Worm (Caenorhabditis elegans) whole organism, L3 larva: ENCODE data around the gene ugt-21.
A peak's percentile ranks its signal among the peaks of the same experiment; 100 is the strongest.

ENCODE experiments used
- R02D3.7 ChIP-seq: fragments of 150-350 bp; optimal IDR thresholded peaks from 2 replicates; lab custom pipeline; 2014; ENCODE audit warnings: missing biosample characterization, missing genetic modification characterization
- aly-2 ChIP-seq: fragments of 150-350 bp; optimal IDR thresholded peaks from 2 replicates; lab custom pipeline; 2014; ENCODE audit warnings: missing biosample characterization, missing genetic modification characterization
- ama-1 ChIP-seq: fragments of 150-350 bp; optimal IDR thresholded peaks from 2 replicates; lab custom pipeline; 2018
- ceh-16 ChIP-seq: sonication (generic microtip); optimal IDR thresholded peaks from 2 replicates; lab custom pipeline; 2017; ENCODE audit warnings: missing biosample characterization, missing genetic modification characterization
- ceh-28 ChIP-seq: fragments of 150-350 bp; optimal IDR thresholded peaks from 2 replicates; lab custom pipeline; 2014; ENCODE audit warnings: missing biosample characterization, missing genetic modification reagents, missing genetic modification characterization
- ceh-82 ChIP-seq: fragments of 150-350 bp; optimal IDR thresholded peaks from 2 replicates; lab custom pipeline; 2014; ENCODE audit warnings: missing biosample characterization, missing genetic modification characterization
- ceh-9 ChIP-seq: sonication (generic microtip); optimal IDR thresholded peaks from 2 replicates; lab custom pipeline; 2018; ENCODE audit warnings: missing biosample characterization, missing genetic modification characterization
- daf-12 ChIP-seq: fragments of 150-350 bp; optimal IDR thresholded peaks from 2 replicates; lab custom pipeline; 2014; ENCODE audit warnings: missing biosample characterization, missing genetic modification reagents, missing genetic modification characterization
- egl-27 ChIP-seq: sonication (generic microtip); optimal IDR thresholded peaks from 4 replicates; lab custom pipeline; 2017; ENCODE audit warnings: missing biosample characterization, missing genetic modification reagents, missing genetic modification characterization
- egl-5 ChIP-seq: fragments of 150-350 bp; optimal IDR thresholded peaks from 2 replicates; lab custom pipeline; 2017; ENCODE audit warnings: missing biosample characterization, missing genetic modification reagents, missing genetic modification characterization, inconsistent platforms
- elt-1 ChIP-seq: fragments of 150-350 bp; optimal IDR thresholded peaks from 2 replicates; lab custom pipeline; 2014; ENCODE audit warnings: missing biosample characterization, missing genetic modification characterization
- elt-2 ChIP-seq: sonication (generic microtip); optimal IDR thresholded peaks from 2 replicates; lab custom pipeline; 2016; ENCODE audit warnings: missing genetic modification reagents, mild to moderate bottlenecking, missing genetic modification characterization, missing compliant biosample characterization
- eor-1 ChIP-seq, 2 experiments: fragments of 150-350 bp; optimal IDR thresholded peaks; 2 replicates each; lab custom pipeline; 2014 to 2018; ENCODE audit warnings: missing biosample characterization in 2 of 2, missing genetic modification characterization in 2 of 2
- fkh-10 ChIP-seq: sonication (generic microtip); optimal IDR thresholded peaks from 2 replicates; lab custom pipeline; 2017; ENCODE audit warnings: missing biosample characterization, missing genetic modification reagents, missing genetic modification characterization
- fkh-2 ChIP-seq: fragments of 150-350 bp; optimal IDR thresholded peaks from 2 replicates; lab custom pipeline; 2014; ENCODE audit warnings: missing biosample characterization, missing genetic modification reagents, missing genetic modification characterization
- fos-1 ChIP-seq: fragments of 150-350 bp; optimal IDR thresholded peaks from 2 replicates; lab custom pipeline; 2014; ENCODE audit warnings: missing biosample characterization, missing genetic modification characterization
- jun-1 ChIP-seq: fragments of 150-350 bp; optimal IDR thresholded peaks from 2 replicates; lab custom pipeline; 2014; ENCODE audit warnings: missing biosample characterization, missing genetic modification reagents, missing genetic modification characterization
- lin-15B ChIP-seq: fragments of 150-350 bp; optimal IDR thresholded peaks from 2 replicates; lab custom pipeline; 2014; ENCODE audit warnings: missing biosample characterization, missing genetic modification characterization
- lin-39 ChIP-seq: fragments of 150-350 bp; optimal IDR thresholded peaks from 2 replicates; lab custom pipeline; 2018; ENCODE audit warnings: missing biosample characterization, missing genetic modification reagents, missing genetic modification characterization
- lsy-12 ChIP-seq: sonication (generic microtip); optimal IDR thresholded peaks from 2 replicates; lab custom pipeline; 2016; ENCODE audit warnings: mild to moderate bottlenecking, missing genetic modification characterization, missing compliant biosample characterization
- mdl-1 ChIP-seq: fragments of 150-350 bp; optimal IDR thresholded peaks from 2 replicates; lab custom pipeline; 2014; ENCODE audit warnings: missing biosample characterization, missing genetic modification characterization
- mml-1 ChIP-seq: fragments of 150-350 bp; sonication (generic microtip); optimal IDR thresholded peaks from 3 replicates; lab custom pipeline; 2014; ENCODE audit warnings: missing biosample characterization, missing genetic modification characterization
- nfya-1 ChIP-seq: sonication (generic microtip); optimal IDR thresholded peaks from 2 replicates; lab custom pipeline; 2017; ENCODE audit warnings: missing genetic modification characterization, mild to moderate bottlenecking, missing compliant biosample characterization, antibody characterized with exemption, moderate library complexity; ENCODE audit not compliant: insufficient read depth
- nhr-11 ChIP-seq: fragments of 150-350 bp; optimal IDR thresholded peaks from 2 replicates; lab custom pipeline; 2014; ENCODE audit warnings: missing biosample characterization, missing genetic modification characterization
- nhr-12 ChIP-seq: fragments of 150-350 bp; optimal IDR thresholded peaks from 2 replicates; lab custom pipeline; 2014; ENCODE audit warnings: missing biosample characterization, missing genetic modification characterization
- nhr-23 ChIP-seq: fragments of 150-350 bp; optimal IDR thresholded peaks from 2 replicates; lab custom pipeline; 2014; ENCODE audit warnings: missing biosample characterization, missing genetic modification reagents, missing genetic modification characterization
- nhr-237 ChIP-seq: fragments of 150-350 bp; optimal IDR thresholded peaks from 2 replicates; lab custom pipeline; 2014; ENCODE audit warnings: missing biosample characterization, missing genetic modification characterization
- nhr-25 ChIP-seq: sonication (generic microtip); optimal IDR thresholded peaks from 2 replicates; lab custom pipeline; 2017; ENCODE audit warnings: missing biosample characterization, missing genetic modification characterization
- nhr-43 ChIP-seq: sonication (generic microtip); optimal IDR thresholded peaks from 2 replicates; lab custom pipeline; 2016; ENCODE audit warnings: mild to moderate bottlenecking, missing genetic modification characterization, missing compliant biosample characterization; ENCODE audit not compliant: poor library complexity, severe bottlenecking
- nhr-67 ChIP-seq: fragments of 150-350 bp; optimal IDR thresholded peaks from 2 replicates; lab custom pipeline; 2014; ENCODE audit warnings: missing biosample characterization, missing genetic modification characterization
- nhr-77 ChIP-seq: fragments of 150-350 bp; optimal IDR thresholded peaks from 2 replicates; lab custom pipeline; 2014; ENCODE audit warnings: missing biosample characterization, missing genetic modification characterization
- pha-4 ChIP-seq: fragments of 150-350 bp; optimal IDR thresholded peaks from 2 replicates; lab custom pipeline; 2014; ENCODE audit warnings: missing biosample characterization, missing genetic modification reagents, missing genetic modification characterization
- pqm-1 ChIP-seq: fragments of 150-350 bp; optimal IDR thresholded peaks from 2 replicates; lab custom pipeline; 2017; ENCODE audit warnings: missing biosample characterization, missing genetic modification characterization, inconsistent platforms
- sea-2 ChIP-seq: fragments of 150-350 bp; sonication (generic microtip); optimal IDR thresholded peaks from 4 replicates; lab custom pipeline; 2014; ENCODE audit warnings: missing biosample characterization, missing genetic modification reagents, missing genetic modification characterization
- skn-1 ChIP-seq: fragments of 150-350 bp; optimal IDR thresholded peaks from 2 replicates; lab custom pipeline; 2014; ENCODE audit warnings: missing biosample characterization, missing genetic modification characterization
- snpc-4 ChIP-seq: fragments of 150-350 bp; optimal IDR thresholded peaks from 2 replicates; lab custom pipeline; 2014; ENCODE audit warnings: missing biosample characterization, missing genetic modification characterization
- tbx-2 ChIP-seq: sonication (generic microtip); optimal IDR thresholded peaks from 2 replicates; lab custom pipeline; 2016; ENCODE audit warnings: mild to moderate bottlenecking, missing genetic modification characterization, missing compliant biosample characterization
- unc-39 ChIP-seq: sonication (generic microtip); optimal IDR thresholded peaks from 4 replicates; lab custom pipeline; 2017; ENCODE audit warnings: missing biosample characterization, missing genetic modification characterization
- unc-62 ChIP-seq: fragments of 150-350 bp; sonication (generic microtip); optimal IDR thresholded peaks from 4 replicates; lab custom pipeline; 2014; ENCODE audit warnings: missing biosample characterization, missing genetic modification reagents, missing genetic modification characterization
- zag-1 ChIP-seq: fragments of 150-350 bp; optimal IDR thresholded peaks from 2 replicates; lab custom pipeline; 2014; ENCODE audit warnings: missing biosample characterization, missing genetic modification characterization
- ztf-11 ChIP-seq: fragments of 150-350 bp; optimal IDR thresholded peaks from 2 replicates; lab custom pipeline; 2014; ENCODE audit warnings: missing biosample characterization, missing genetic modification characterization
- ztf-4 ChIP-seq: fragments of 150-350 bp; optimal IDR thresholded peaks from 2 replicates; lab custom pipeline; 2014; ENCODE audit warnings: missing biosample characterization, missing genetic modification characterization

The ugt-21 gene

DNA sequence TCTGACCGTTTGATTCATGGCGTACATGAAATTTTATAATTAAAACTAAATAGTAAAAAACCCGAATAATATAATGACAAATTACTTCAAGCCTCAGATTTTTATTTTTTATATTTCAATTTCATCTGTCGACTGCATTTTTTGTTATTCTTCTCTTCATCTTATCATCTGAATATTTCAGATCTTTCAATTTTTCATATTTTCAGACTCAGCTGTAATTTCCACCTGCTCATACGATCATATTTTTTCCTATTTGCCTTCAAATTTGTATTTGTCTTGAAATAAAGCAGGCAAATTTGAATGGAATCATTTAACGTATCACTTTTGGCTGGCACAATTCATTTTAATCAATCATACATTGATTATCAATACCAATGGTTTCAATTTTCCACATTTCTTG, 2.0 kb upstream of the ugt-21 start, which contains the start of gene sru-4:
TSS of gene sru-4 (plus strand) at position 301 of the 400 bp plus-strand sequence.
- TF ChIP-seq fkh-10: no peak
- no peak for TF ChIP-seq tbx-2
- no peak for TF ChIP-seq ama-1
- TF ChIP-seq ceh-28 (tag; lab: Kevin White, UChicago): no peak
- TF ChIP-seq nhr-12: no peak
- TF ChIP-seq unc-62 (GFP tag; lab: Kevin White, UChicago): no peak
- TF ChIP-seq ceh-82 (tag; lab: Kevin White, UChicago): no peak
- TF ChIP-seq unc-39 (tag; lab: Kevin White, UChicago): no peak

DNA sequence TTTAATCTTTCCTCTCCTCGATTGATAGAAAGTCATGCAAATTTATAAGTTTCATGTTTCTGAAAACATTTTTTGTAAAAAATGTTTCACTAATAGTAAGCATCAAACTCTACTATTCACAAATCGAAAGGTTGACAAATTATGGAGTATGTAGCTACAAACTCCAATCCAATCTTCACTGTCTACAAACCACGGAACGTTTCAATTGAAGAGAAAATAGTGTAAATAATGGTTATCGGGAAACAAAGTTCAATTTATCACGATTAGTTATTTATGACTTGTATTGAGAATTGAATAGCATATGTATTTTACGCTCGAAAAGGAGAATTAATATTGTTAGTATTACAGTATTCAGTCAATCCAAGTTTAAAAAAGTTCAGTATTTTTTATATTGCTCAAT, 475 bp upstream of the ugt-21 start:
- TF ChIP-seq nhr-237 (no peak), unc-62 (GFP tag; lab: Kevin White, UChicago) (no peak), ztf-4 (tag; lab: Kevin White, UChicago) (no peak), lin-39 (no peak), sea-2 (GFP tag; lab: Kevin White, UChicago) (no peak)

DNA sequence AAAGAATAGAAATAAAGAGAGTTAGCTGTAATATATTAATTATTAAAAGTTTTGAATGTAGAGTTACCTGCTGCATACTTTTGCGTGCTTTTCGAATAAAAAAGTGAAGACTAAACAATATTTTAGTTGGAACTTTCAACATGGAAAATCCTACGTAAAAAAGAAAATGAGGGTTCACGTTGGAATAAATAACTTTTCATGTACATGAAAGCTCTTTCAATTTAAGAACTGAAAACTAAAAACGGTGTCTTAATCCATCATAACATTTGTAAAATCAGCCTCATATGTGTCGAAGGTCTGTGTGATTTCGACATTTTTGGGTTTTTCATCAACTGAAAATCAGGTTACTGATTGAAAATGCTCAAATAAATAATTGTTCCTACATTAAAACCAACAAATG, 6.1 kb downstream of the ugt-21 start, which contains the start of gene ttr-9:
TSS of gene ttr-9 (minus strand) at position 101 of the 400 bp plus-strand sequence.
- TF ChIP-seq ztf-11 (tag; lab: Kevin White, UChicago) (no peak), unc-62 (GFP tag; lab: Kevin White, UChicago) (no peak), zag-1 (tag; lab: Kevin White, UChicago) (no peak), fkh-2 (no peak), nhr-25 (no peak), skn-1 (tag; lab: Kevin White, UChicago) (no peak), nhr-11 (tag; lab: Kevin White, UChicago) (no peak), nhr-77 (tag; lab: Kevin White, UChicago) (no peak), nhr-23 (tag; lab: Kevin White, UChicago) (no peak)

DNA sequence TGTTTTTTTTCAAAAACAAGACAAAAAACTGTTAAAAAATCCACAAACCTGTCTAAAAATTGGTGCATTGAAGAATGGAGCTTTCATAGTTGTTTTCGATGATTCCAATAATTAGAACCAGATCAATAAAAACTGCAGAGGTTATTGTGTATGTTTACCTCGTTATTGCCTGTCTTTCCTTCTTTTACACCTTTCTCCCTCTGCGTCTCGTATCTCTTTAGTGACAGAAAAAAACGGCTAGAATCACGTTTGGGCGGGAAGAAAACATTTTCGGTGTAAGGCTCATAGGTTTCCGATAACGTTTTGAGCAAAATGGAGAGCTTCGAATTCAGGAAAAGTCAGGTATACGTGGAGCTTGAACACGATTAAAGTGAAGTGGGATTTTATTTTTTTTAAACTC, 8.5 kb downstream of the ugt-21 start, which contains the start of gene ethe-1:
TSS of gene ethe-1 (minus strand) at position 150 of the 400 bp plus-strand sequence.
- TF ChIP-seq elt-2 (tag; lab: Kevin White, UChicago) (peak; percentile 21), egl-5 (tag; lab: Kevin White, UChicago) (no peak), pha-4 (tag; lab: Kevin White, UChicago) (peak; percentile 78), mdl-1 (tag; lab: Kevin White, UChicago) (no peak), snpc-4 (tag; lab: Kevin White, UChicago) (peak; percentile 44), nhr-25 (peak; percentile 19)
- TF ChIP-seq, all 47 proteins: peak for 4

- TF ChIP-seq tbx-2 (no peak), fkh-10 (peak; percentile 17), nfya-1 (tag; lab: Kevin White, UChicago) (peak; percentile 2)
These were observed 10.3 kb downstream of the ugt-21 start, which contains the start of gene C33A12.4 for ce11 chrIV:9510439-9510838. TSS of gene C33A12.4 (minus strand) at chrIV:9510569.

DNA sequence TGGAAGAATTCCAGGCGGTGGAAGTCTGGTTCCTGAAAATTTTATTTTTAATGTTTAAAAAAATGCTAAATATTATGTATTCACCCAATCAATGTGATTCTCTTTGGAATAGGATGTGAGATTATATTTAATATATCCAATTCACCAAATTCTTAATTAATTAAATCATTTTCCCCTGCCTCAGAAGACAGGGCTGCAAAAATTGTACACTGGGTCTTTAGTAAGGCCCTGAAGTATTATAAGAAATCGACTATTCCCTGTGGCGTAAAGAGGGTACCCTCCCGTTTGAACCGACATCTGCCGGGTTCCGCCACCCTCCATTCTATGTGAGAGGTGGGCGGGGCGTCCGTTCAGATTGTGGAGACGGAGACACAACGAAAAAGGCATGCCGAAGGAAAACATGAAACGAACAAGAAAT, 11.1 kb downstream of the ugt-21 start:
- TF ChIP-seq elt-1 (tag; lab: Kevin White, UChicago) (no peak), egl-5 (tag; lab: Kevin White, UChicago) (peak; percentile 59), pqm-1 (tag; lab: Kevin White, UChicago) (peak; percentile 0), egl-27 (tag; lab: Kevin White, UChicago) (no peak), unc-39 (tag; lab: Kevin White, UChicago) (no peak), nhr-12 (no peak), tbx-2 (peak; percentile 68), ceh-9 (tag; lab: Kevin White, UChicago) (no peak), nhr-25 (peak; percentile 92), nhr-11 (tag; lab: Kevin White, UChicago) (no peak), zag-1 (tag; lab: Kevin White, UChicago) (peak; percentile 51), R02D3.7 (tag; lab: Kevin White, UChicago) (peak; percentile 72), nhr-67 (tag; lab: Kevin White, UChicago) (no peak), jun-1 (tag; lab: Kevin White, UChicago) (peak; percentile 28), pha-4 (tag; lab: Kevin White, UChicago) (peak; percentile 43), mdl-1 (tag; lab: Kevin White, UChicago) (peak; percentile 47), ceh-16 (tag; lab: Kevin White, UChicago) (no peak), ceh-28 (tag; lab: Kevin White, UChicago) (peak; percentile 59), nhr-43 (tag; lab: Kevin White, UChicago) (peak; percentile 64), aly-2 (tag; lab: Kevin White, UChicago) (no peak), eor-1 (tag; optimal IDR thresholded peaks at IDR 0.05; lab: Kevin White, UChicago) (no peak), fos-1 (tag; lab: Kevin White, UChicago) (peak; percentile 1), elt-2 (tag; lab: Kevin White, UChicago) (no peak), mml-1 (tag; lab: Kevin White, UChicago) (no peak), daf-12 (tag; lab: Kevin White, UChicago) (peak; percentile 49), lsy-12 (tag; lab: Kevin White, UChicago) (peak; percentile 83), sea-2 (GFP tag; lab: Kevin White, UChicago) (no peak), lin-15B (tag; lab: Kevin White, UChicago) (peak; percentile 41), ceh-82 (tag; lab: Kevin White, UChicago) (peak; percentile 76)
